Worm (Caenorhabditis elegans): ENCODE data around the gene C08B6.5.

The C08B6.5 gene

ce11 chrV:10112187-10112586 lies 5.4 kb upstream of the C08B6.5 start, which contains the start of gene C08B6.3:
C08B6.3 (minus strand) TSS chrV:10112287.
- no peak for TF ChIP-seq madf-10 (tag; optimal IDR thresholded peaks at IDR 0.05)
- no peak for TF ChIP-seq unc-130 (GFP tag; optimal IDR thresholded peaks at IDR 0.05)
- TF ChIP-seq rpc-1 (optimal IDR thresholded peaks at IDR 0.05), result no peak
- no peak for TF ChIP-seq rpc-1 (tag; optimal IDR thresholded peaks at IDR 0.05)
- TF ChIP-seq mxl-1 (tag; optimal IDR thresholded peaks at IDR 0.05), result no peak
- TF ChIP-seq ekl-4 (GFP tag; IDR thresholded peaks at IDR 0.05), result no peak
- TF ChIP-seq attf-5 (GFP tag; optimal IDR thresholded peaks at IDR 0.05), result no peak
- no peak for TF ChIP-seq repo-1 (tag; optimal IDR thresholded peaks at IDR 0.05)

ce11 chrV:10114329-10114728 lies 3.2 kb upstream of the C08B6.5 start, which contains the start of gene cht-5:
cht-5 (plus strand) TSS chrV:10114629.
- TF ChIP-seq ceh-27 (GFP tag; optimal IDR thresholded peaks at IDR 0.05) (no peak), ztf-18 (tag; optimal IDR thresholded peaks at IDR 0.05) (no peak), hrde-1 (tag; optimal IDR thresholded peaks at IDR 0.05; ENCODE audit: borderline replicate concordance) (no peak), C17E4.6 (GFP tag; IDR thresholded peaks at IDR 0.05) (no peak), ama-1 (optimal IDR thresholded peaks at IDR 0.05) (no peak), ama-1 (GFP tag; optimal IDR thresholded peaks at IDR 0.05) (no peak), ceh-58 (GFP tag; IDR thresholded peaks at IDR 0.05) (no peak), B0019.2 (GFP tag; conservative IDR thresholded peaks at IDR 0.05) (no peak)

- no peak for TF ChIP-seq ekl-4 (GFP tag; IDR thresholded peaks at IDR 0.05)
- no peak for TF ChIP-seq ztf-3 (GFP tag; optimal IDR thresholded peaks at IDR 0.05)
- no peak for TF ChIP-seq ztf-25 (GFP tag; IDR thresholded peaks at IDR 0.05)
- TF ChIP-seq T07F8.4 (tag; optimal IDR thresholded peaks at IDR 0.05), result no peak
- TF ChIP-seq dpl-1 (GFP tag; optimal IDR thresholded peaks at IDR 0.05), result no peak
- no peak for TF ChIP-seq F22D6.2 (tag; optimal IDR thresholded peaks at IDR 0.05)
- no peak for TF ChIP-seq rcor-1 (GFP tag; IDR thresholded peaks at IDR 0.05)
These were observed 3.3 kb downstream of the C08B6.5 start, which contains the start of gene srxa-18 for ce11 chrV:10120898-10121297. srxa-18 (minus strand) TSS chrV:10120997.

ce11 chrV:10122670-10123069 lies 5.1 kb downstream of the C08B6.5 start, which contains the start of gene srxa-19:
srxa-19 (minus strand) TSS chrV:10122770.
- TF ChIP-seq F37B4.10 (GFP tag; IDR thresholded peaks at IDR 0.05) (no peak), madf-8 (GFP tag; conservative IDR thresholded peaks at IDR 0.05) (no peak), zfh-2 (GFP tag; conservative IDR thresholded peaks at IDR 0.05) (no peak), nfya-2 (GFP tag; IDR thresholded peaks at IDR 0.05) (no peak), lag-1 (GFP tag; IDR thresholded peaks at IDR 0.05) (no peak), pbrm-1 (GFP tag; IDR thresholded peaks at IDR 0.05) (no peak), ceh-40 (GFP tag; IDR thresholded peaks at IDR 0.05) (no peak), ztf-6 (GFP tag; IDR thresholded peaks at IDR 0.05) (no peak), egl-18 (GFP tag; IDR thresholded peaks at IDR 0.05) (no peak), chd-7 (tag; optimal IDR thresholded peaks at IDR 0.05) (no peak), attf-5 (GFP tag; optimal IDR thresholded peaks at IDR 0.05) (no peak), Y95B8A.8 (GFP tag; IDR thresholded peaks at IDR 0.05) (no peak), unc-62 (GFP tag; optimal IDR thresholded peaks at IDR 0.05) (no peak), F52B5.7 (tag; optimal IDR thresholded peaks at IDR 0.05) (no peak), dox-1 (GFP tag; IDR thresholded peaks at IDR 0.05) (no peak), mcd-1 (GFP tag; IDR thresholded peaks at IDR 0.05) (no peak), snpc-1.1 (tag; optimal IDR thresholded peaks at IDR 0.05; ENCODE audit: insufficient read depth) (no peak), zim-3 (tag; optimal IDR thresholded peaks at IDR 0.05) (no peak), K12H6.12 (tag; optimal IDR thresholded peaks at IDR 0.05) (no peak)
